Fruit fly (Drosophila melanogaster): ENCODE data around the gene Elys.

Elys gene

DNA sequence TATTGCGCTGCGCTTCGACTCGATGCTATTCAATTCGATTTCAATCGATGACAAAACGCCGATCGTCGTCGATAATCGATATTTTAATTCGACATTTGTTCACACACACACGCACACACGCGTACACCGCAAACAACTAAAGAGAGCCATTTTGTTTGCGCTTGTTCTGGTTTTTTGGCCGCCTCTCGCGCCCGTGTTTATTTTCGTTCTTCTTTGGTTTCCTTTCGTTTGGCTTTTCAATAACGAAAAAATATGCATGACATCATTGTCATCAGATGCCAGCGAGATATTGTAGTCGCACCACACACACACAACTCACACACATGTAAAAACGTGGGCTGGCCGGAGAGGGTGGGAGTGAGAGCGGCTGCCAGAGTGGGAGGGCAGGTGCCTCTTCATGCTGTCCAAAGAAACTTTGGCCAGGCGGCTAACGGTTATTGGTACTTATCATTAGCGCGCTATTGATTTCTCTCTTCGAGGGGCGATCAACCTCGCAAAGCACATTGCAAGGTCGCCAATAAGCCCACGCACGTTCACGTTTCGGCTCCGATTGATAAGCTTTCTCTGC is 44.0 kb upstream of the Elys start (continued):
- peak; percentile 57; the same call in 3 of the 4 replicates for TF ChIP-seq Dll (GFP tag; IDR thresholded peaks at IDR 0.05; ENCODE audit: partially characterized antibody)
- peak; percentile 31 for TF ChIP-seq nau (GFP tag; optimal IDR thresholded peaks at IDR 0.05)
- peak; percentile 16 for TF ChIP-seq pfk (GFP tag; optimal IDR thresholded peaks at IDR 0.05)
- no peak for TF ChIP-seq mld (GFP tag; IDR thresholded peaks at IDR 0.05; ENCODE audit: partially characterized antibody)
- TF ChIP-seq CG34224 (GFP tag; IDR thresholded peaks at IDR 0.05; ENCODE audit: partially characterized antibody), result peak; percentile 35; the same call in 2 of the 3 replicates
- TF ChIP-seq nerfin-2 (GFP tag; IDR thresholded peaks at IDR 0.05; ENCODE audit: partially characterized antibody), result peak; percentile 59
- TF ChIP-seq unpg (GFP tag; optimal IDR thresholded peaks at IDR 0.05), result no peak
- no peak for TF ChIP-seq CG8290 (GFP tag; optimal IDR thresholded peaks at IDR 0.05)
- peak in 1 of 2 experiments; percentile 19 for TF ChIP-seq CG8290 (tag; optimal IDR thresholded peaks at IDR 0.05)
- TF ChIP-seq Xrp1 (GFP tag; IDR thresholded peaks at IDR 0.05), result peak; percentile 17; the same call in 1 of the 2 replicates
- TF ChIP-seq CG34376 (GFP tag; optimal IDR thresholded peaks at IDR 0.05), result peak; percentile 86
- peak; percentile 61 for TF ChIP-seq crol (GFP tag; IDR thresholded peaks at IDR 0.05)
- TF ChIP-seq CG8924 (tag; optimal IDR thresholded peaks at IDR 0.05), result peak; percentile 21
- TF ChIP-seq ase (GFP tag; IDR thresholded peaks at IDR 0.05), result no peak
- TF ChIP-seq ftz-f1 (GFP tag; optimal IDR thresholded peaks at IDR 0.05), result peak; percentile 83
- TF ChIP-seq CG2116 (GFP tag; optimal IDR thresholded peaks at IDR 0.05), result peak; percentile 38
- TF ChIP-seq otp (GFP tag; IDR thresholded peaks at IDR 0.05), result no peak
- TF ChIP-seq bbx (GFP tag; IDR thresholded peaks at IDR 0.05; ENCODE audit: partially characterized antibody), result 0 out of 2 replicates have a peak, but pooled peaks have one; percentile 10
- peak; percentile 13; the same call in 1 of the 2 replicates for TF ChIP-seq Adf1 (GFP tag; IDR thresholded peaks at IDR 0.05)
- no peak for TF ChIP-seq CG17359 (tag; optimal IDR thresholded peaks at IDR 0.05)
- TF ChIP-seq CG13296 (GFP tag; optimal IDR thresholded peaks at IDR 0.05), result peak; percentile 35
- no peak for TF ChIP-seq CG17186 (GFP tag; optimal IDR thresholded peaks at IDR 0.05)
- TF ChIP-seq ash1 (GFP tag; optimal IDR thresholded peaks at IDR 0.05), result no peak
- TF ChIP-seq Trl (optimal IDR thresholded peaks at IDR 0.05), result peak; percentile 21 to 65
- no peak for TF ChIP-seq Trl (GFP tag; optimal IDR thresholded peaks at IDR 0.05)
- TF ChIP-seq kni (GFP tag; optimal IDR thresholded peaks at IDR 0.05), result peak; percentile 82
- TF ChIP-seq pros (GFP tag; optimal IDR thresholded peaks at IDR 0.05), result peak; percentile 26
- TF ChIP-seq HLH4C (GFP tag; IDR thresholded peaks at IDR 0.05; ENCODE audit: partially characterized antibody), result peak; percentile 53
- TF ChIP-seq twi (tag; optimal IDR thresholded peaks at IDR 0.05), result peak; percentile 22
- TF ChIP-seq CG2120 (GFP tag; optimal IDR thresholded peaks at IDR 0.05), result no peak
- no peak for TF ChIP-seq NC2α (GFP tag; optimal IDR thresholded peaks at IDR 0.05)
- TF ChIP-seq Awh (GFP tag; IDR thresholded peaks at IDR 0.05), result peak; percentile 72
- TF ChIP-seq CG15514 (GFP tag; optimal IDR thresholded peaks at IDR 0.05), result peak; percentile 23
- TF ChIP-seq onecut (GFP tag; IDR thresholded peaks at IDR 0.05), result peak; percentile 20; the same call in 1 of the 2 replicates
- TF ChIP-seq CG13287 (GFP tag; IDR thresholded peaks at IDR 0.05; ENCODE audit: partially characterized antibody), result peak; percentile 60
- TF ChIP-seq zf30C (GFP tag; optimal IDR thresholded peaks at IDR 0.05), result peak; percentile 31
- peak; percentile 43 for TF ChIP-seq grn (GFP tag; optimal IDR thresholded peaks at IDR 0.05)
- TF ChIP-seq sr (GFP tag; IDR thresholded peaks at IDR 0.05), result 0 out of 3 replicates have a peak, but pooled peaks have one; percentile 36
- TF ChIP-seq zfh1 (GFP tag; IDR thresholded peaks at IDR 0.05), result peak; percentile 14; the same call in 1 of the 3 replicates
- TF ChIP-seq zen (tag; optimal IDR thresholded peaks at IDR 0.05), result no peak
- peak in 1 of 2 experiments; percentile 42 for TF ChIP-seq Hr78 (GFP tag; optimal IDR thresholded peaks at IDR 0.05)
- peak; percentile 42; the same call in 1 of the 3 replicates for TF ChIP-seq Doc3 (GFP tag; IDR thresholded peaks at IDR 0.05; ENCODE audit: partially characterized antibody)
- TF ChIP-seq CG16813 (GFP tag; IDR thresholded peaks at IDR 0.05; ENCODE audit: partially characterized antibody), result peak; percentile 55
- peak; percentile 58 for TF ChIP-seq Dref (GFP tag; IDR thresholded peaks at IDR 0.05)
- peak; percentile 93 for TF ChIP-seq cwo (GFP tag; optimal IDR thresholded peaks at IDR 0.05)
- TF ChIP-seq rib (GFP tag; IDR thresholded peaks at IDR 0.05), result no peak
- peak; percentile 87; the same call in 1 of the 4 replicates for TF ChIP-seq chinmo (GFP tag; IDR thresholded peaks at IDR 0.05; ENCODE audit: partially characterized antibody)
- peak; percentile 30 for TF ChIP-seq p53 (GFP tag; optimal IDR thresholded peaks at IDR 0.05)

Data from whole organism, embryonic.